Fruit fly (Drosophila melanogaster) whole organism, adult: Measurements from ENCODE around the gene CG10140.
A peak's percentile ranks its signal among the peaks of the same experiment; 100 is the strongest.

Experiments
- CG11617 ChIP-seq: fragments of 200-800 bp; sonication (Bioruptor generic); optimal IDR thresholded peaks from 2 replicates; lab custom pipeline; 2017; ENCODE audit warnings: mild to moderate bottlenecking, missing biosample characterization, missing genetic modification reagents, missing genetic modification characterization
- CG12768 ChIP-seq: fragments of 200-800 bp; sonication (Bioruptor generic); optimal IDR thresholded peaks from 2 replicates; lab custom pipeline; 2017; ENCODE audit warnings: missing biosample characterization, missing genetic modification characterization, mild to moderate bottlenecking, moderate library complexity, missing genetic modification reagents
- CG14711 ChIP-seq: fragments of 200-800 bp; sonication (Bioruptor generic); optimal IDR thresholded peaks from 2 replicates; lab custom pipeline; 2018; ENCODE audit warnings: missing biosample characterization, mild to moderate bottlenecking, missing genetic modification characterization, moderate library complexity
- CG1620 ChIP-seq: fragments of 200-800 bp; sonication (Bioruptor generic); optimal IDR thresholded peaks from 2 replicates; lab custom pipeline; 2016; ENCODE audit warnings: missing biosample characterization, missing genetic modification characterization
- CG5204 ChIP-seq: fragments of 200-800 bp; sonication (Bioruptor generic); optimal IDR thresholded peaks from 2 replicates; lab custom pipeline; 2016; ENCODE audit warnings: missing biosample characterization, missing genetic modification characterization
- CG7045 ChIP-seq: fragments of 200-800 bp; sonication (Bioruptor generic); optimal IDR thresholded peaks from 2 replicates; lab custom pipeline; 2017; ENCODE audit warnings: missing biosample characterization, mild to moderate bottlenecking, missing genetic modification characterization
- CG7101 ChIP-seq: fragments of 200-800 bp; sonication (Bioruptor generic); optimal IDR thresholded peaks from 2 replicates; lab custom pipeline; 2018; ENCODE audit warnings: missing biosample characterization, mild to moderate bottlenecking, missing genetic modification characterization, moderate library complexity
- Clk ChIP-seq: fragments of 200-800 bp; sonication (Bioruptor generic); optimal IDR thresholded peaks from 2 replicates; lab custom pipeline; 2017; ENCODE audit warnings: missing biosample characterization, missing genetic modification characterization
- Crg-1 ChIP-seq: fragments of 200-800 bp; sonication (Bioruptor generic); optimal IDR thresholded peaks from 2 replicates; lab custom pipeline; 2016; ENCODE audit warnings: missing biosample characterization, missing genetic modification characterization
- Hr96 ChIP-seq: fragments of 200-800 bp; sonication (Bioruptor generic); optimal IDR thresholded peaks from 2 replicates; lab custom pipeline; 2016; ENCODE audit warnings: missing biosample characterization, missing genetic modification characterization
- Mnt ChIP-seq: fragments of 200-800 bp; sonication (Bioruptor generic); optimal IDR thresholded peaks from 2 replicates; lab custom pipeline; 2016; ENCODE audit warnings: missing biosample characterization, mild to moderate bottlenecking, missing genetic modification characterization
- bab1 ChIP-seq: fragments of 200-800 bp; sonication (Bioruptor generic); optimal IDR thresholded peaks from 3 replicates; lab custom pipeline; 2019; ENCODE audit warnings: missing biosample characterization, mild to moderate bottlenecking, missing genetic modification characterization, moderate library complexity
- cic ChIP-seq: fragments of 200-800 bp; sonication (Bioruptor generic); optimal IDR thresholded peaks from 2 replicates; lab custom pipeline; 2017; ENCODE audit warnings: missing biosample characterization, mild to moderate bottlenecking, missing genetic modification characterization, moderate library complexity
- cnc ChIP-seq, 2 experiments: fragments of >200 bp; optimal IDR thresholded peaks; 2 replicates each; lab custom pipeline; 2017
- kay ChIP-seq: fragments of 200-800 bp; sonication (Bioruptor generic); peaks from one replicate; lab custom pipeline; 2016; ENCODE audit warnings: missing biosample characterization, missing genetic modification characterization, borderline replicate concordance
- ovo ChIP-seq: fragments of 200-800 bp; sonication (Bioruptor generic); optimal IDR thresholded peaks from 2 replicates; lab custom pipeline; 2016; ENCODE audit warnings: missing biosample characterization, missing genetic modification characterization
- pad ChIP-seq: fragments of 200-800 bp; sonication (Bioruptor generic); optimal IDR thresholded peaks from 3 replicates; lab custom pipeline; 2017; ENCODE audit warnings: missing biosample characterization, missing genetic modification characterization, mild to moderate bottlenecking, moderate library complexity, missing genetic modification reagents
- tj ChIP-seq: fragments of 200-800 bp; sonication (Bioruptor generic); optimal IDR thresholded peaks from 3 replicates; lab custom pipeline; 2017; ENCODE audit warnings: missing biosample characterization, mild to moderate bottlenecking, missing genetic modification characterization, moderate library complexity
- toe ChIP-seq: fragments of 200-800 bp; sonication (Bioruptor generic); optimal IDR thresholded peaks from 2 replicates; lab custom pipeline; 2016; ENCODE audit warnings: missing biosample characterization, missing genetic modification characterization

Gene CG10140

DNA sequence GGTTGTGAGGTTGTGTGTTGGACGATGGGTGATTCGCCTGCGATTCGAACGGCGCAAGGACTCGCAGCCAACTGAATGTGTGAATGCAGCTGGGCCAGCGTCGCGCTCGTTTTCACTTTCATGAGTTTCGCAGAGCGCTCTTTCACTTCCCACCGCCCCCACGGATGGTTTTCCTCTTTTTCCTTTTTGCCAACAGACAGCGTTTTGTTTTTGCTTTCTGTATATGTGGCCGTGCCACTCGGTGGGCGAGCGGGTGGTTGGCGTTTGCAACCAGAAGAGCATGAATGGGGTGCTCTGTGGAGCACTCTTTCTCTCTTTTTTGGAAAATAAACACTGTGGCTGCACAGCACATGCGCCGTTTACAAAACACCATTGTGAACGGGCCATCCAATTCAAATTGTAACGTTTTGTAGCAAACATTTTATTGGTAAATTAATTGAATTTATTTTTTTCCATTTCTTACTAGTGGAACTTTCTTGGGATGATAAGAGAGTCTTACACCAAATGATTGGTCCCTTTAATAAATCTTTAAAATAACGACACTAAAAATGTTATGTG, 5.0 kb downstream of the CG10140 start, which contains the start of gene CG10713:
Gene CG10713, minus strand, starts transcription at position 60 of the 558 bp plus-strand sequence.
- TF ChIP-seq Mnt (GFP tag; lab: Kevin White, UChicago) (no peak), ovo (GFP tag; lab: Kevin White, UChicago) (no peak), CG7045 (peak; percentile 11), tj (GFP tag; lab: Kevin White, UChicago) (no peak), CG7101 (tag; lab: Kevin White, UChicago) (no peak), pad (no peak)

DNA sequence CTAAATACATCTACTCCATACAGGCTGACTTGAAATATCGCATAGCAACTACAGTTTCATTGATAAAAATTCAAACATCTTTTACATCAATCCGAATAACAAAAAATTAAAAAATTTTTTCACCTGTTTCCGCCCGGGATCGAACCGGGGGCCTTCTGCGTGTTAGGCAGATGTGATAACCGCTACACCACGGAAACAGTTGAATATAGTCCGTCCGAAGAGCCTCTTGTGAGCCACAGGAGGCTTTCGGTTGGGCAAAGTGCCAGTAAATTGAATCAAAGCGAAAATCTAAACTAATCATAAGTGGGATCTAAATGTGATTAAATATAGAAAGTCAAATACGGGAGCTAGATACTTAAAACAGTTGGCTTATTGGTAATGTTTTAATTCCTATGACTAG, 6.7 kb downstream of the CG10140 start:
- TF ChIP-seq cnc (optimal IDR thresholded peaks at IDR 0.05; lab: Kevin White, UChicago) (no peak), cic (no peak)

- TF ChIP-seq CG11617 (no peak), kay (GFP tag; lab: Kevin White, UChicago) (no peak), pad (no peak), CG12768 (GFP tag; lab: Kevin White, UChicago) (no peak), CG7101 (tag; lab: Kevin White, UChicago) (no peak), Clk (GFP tag; lab: Kevin White, UChicago) (no peak), CG7045 (no peak), cnc (optimal IDR thresholded peaks at IDR 0.05; lab: Kevin White, UChicago) (no peak), bab1 (no peak)
Observed at dm6 chr3L:13432791-13433190, 7.5 kb downstream of the CG10140 start.

DNA sequence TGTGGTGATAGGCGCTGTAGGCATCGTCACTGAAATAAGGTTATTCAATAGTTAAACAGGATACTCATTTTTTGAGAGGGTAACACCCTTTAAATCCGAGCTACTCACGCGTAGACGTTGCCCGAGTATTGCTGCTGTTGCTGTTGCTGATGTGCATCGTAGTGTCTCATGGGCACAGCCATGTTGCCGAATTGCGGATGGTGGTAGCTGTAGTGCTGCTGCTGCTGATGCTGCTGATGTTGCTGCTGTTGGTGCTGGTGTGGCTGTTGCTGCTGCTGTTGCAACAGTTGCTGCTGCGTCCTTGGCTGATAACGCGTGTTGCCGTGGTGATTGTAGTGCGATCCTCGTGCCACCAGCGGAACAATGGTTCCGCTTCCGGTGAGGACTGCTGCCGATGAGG, 10.1 kb downstream of the CG10140 start:
- no peak for TF ChIP-seq CG1620 (GFP tag; lab: Kevin White, UChicago)
- no peak for TF ChIP-seq ovo (GFP tag; lab: Kevin White, UChicago)
- TF ChIP-seq CG14711 (tag; lab: Kevin White, UChicago), result no peak
- TF ChIP-seq CG5204, result no peak
- TF ChIP-seq Hr96 (GFP tag; lab: Kevin White, UChicago), result no peak
- no peak for TF ChIP-seq Mnt (GFP tag; lab: Kevin White, UChicago)
- no peak for TF ChIP-seq Clk (GFP tag; lab: Kevin White, UChicago)
- TF ChIP-seq bab1, result no peak
- TF ChIP-seq kay (GFP tag; lab: Kevin White, UChicago), result no peak
- no peak for TF ChIP-seq cnc (optimal IDR thresholded peaks at IDR 0.05; lab: Kevin White, UChicago)

DNA sequence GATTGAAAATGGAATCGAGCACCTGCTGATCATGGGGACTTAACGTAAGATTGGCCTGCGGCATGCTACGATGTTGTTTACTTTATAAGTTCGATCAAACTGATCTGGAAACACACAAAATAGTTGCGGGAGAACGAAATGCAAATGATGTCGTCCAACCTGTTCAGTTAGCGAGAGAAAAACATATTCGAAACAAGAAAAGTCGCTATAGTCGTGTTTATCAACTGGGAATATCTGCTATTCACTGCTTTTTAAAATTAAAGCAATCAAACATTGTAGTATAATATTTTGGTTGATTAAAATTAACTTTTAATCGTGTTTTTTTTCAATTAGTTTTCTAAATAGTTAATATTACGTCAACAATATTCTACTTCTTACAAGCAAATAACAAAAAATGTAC, 13.7 kb downstream of the CG10140 start, which contains the start of gene CG14105:
Gene CG14105, minus strand, starts transcription at position 101 of the 400 bp plus-strand sequence.
- TF ChIP-seq CG14711 (tag; lab: Kevin White, UChicago) (no peak), ovo (GFP tag; lab: Kevin White, UChicago) (no peak), CG1620 (GFP tag; lab: Kevin White, UChicago) (no peak), kay (GFP tag; lab: Kevin White, UChicago) (no peak), pad (no peak), toe (no peak)

DNA sequence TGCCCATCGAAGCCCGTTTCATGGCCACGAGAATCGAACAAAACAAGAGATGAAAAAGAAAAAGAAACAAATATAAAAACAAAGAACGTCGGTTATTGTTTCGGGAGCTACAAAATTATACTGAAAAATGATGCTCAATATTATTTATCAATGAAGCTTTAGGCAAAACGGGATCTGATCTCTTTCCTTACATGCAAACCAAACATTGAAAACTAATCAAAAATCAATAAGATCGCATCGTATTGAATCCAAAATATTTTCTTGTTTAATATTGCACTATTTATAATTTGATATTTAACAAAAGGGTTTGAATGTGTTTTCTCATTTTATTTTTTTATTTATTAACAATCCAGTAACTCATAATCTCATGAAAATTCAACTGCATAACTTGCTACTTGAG, 14.7 kb downstream of the CG10140 start, which contains the start of gene CG14106:
Gene CG14106, minus strand, starts transcription at position 101 of the 400 bp plus-strand sequence.
- TF ChIP-seq CG12768 (GFP tag; lab: Kevin White, UChicago) (no peak), toe (no peak), Crg-1 (no peak), tj (GFP tag; lab: Kevin White, UChicago) (no peak), CG5204 (no peak), pad (no peak), CG14711 (tag; lab: Kevin White, UChicago) (no peak), bab1 (no peak), CG11617 (no peak), cnc (optimal IDR thresholded peaks at IDR 0.05; lab: Kevin White, UChicago) (no peak), CG7101 (tag; lab: Kevin White, UChicago) (no peak)

dm6 chr3L:13424068-13424467, 16.2 kb downstream of the CG10140 start, which contains the start of gene CG33263:
TSS of gene CG33263 (minus strand) at chr3L:13424168.
- TF ChIP-seq CG1620 (GFP tag; lab: Kevin White, UChicago) (no peak), toe (no peak), CG5204 (no peak), ovo (GFP tag; lab: Kevin White, UChicago) (no peak), cic (no peak), CG7045 (no peak), CG12768 (GFP tag; lab: Kevin White, UChicago) (no peak)

DNA sequence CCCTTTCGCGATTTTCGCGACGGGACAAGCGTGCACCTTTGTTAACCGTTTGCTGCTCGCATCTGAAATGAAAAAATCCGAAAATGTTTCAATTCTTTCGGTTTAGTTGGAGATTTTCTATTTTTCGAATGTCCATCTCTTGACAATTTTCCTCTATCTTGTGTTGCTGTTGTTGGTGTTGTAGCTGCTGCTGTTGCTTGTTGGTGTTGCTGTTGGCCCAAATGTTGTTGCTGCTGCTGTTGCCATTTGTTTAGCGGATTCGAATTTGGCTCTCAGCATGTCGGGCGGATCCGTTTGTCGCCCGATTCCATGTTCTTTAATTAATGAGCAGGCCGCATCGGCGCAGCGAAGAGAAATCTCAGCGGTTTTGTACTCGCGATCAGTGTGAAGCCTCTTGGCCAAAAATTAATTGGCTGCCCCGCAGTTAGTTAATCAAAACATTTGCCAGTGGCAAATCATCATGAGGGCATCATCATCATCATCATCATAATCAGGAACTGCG, 17.9 kb downstream of the CG10140 start, which contains the start of gene CG32121:
Gene CG32121, minus strand, starts transcription at position 51 of the 502 bp plus-strand sequence.
- TF ChIP-seq pad, result no peak
- no peak for TF ChIP-seq CG12768 (GFP tag; lab: Kevin White, UChicago)
- no peak for TF ChIP-seq CG7045
- TF ChIP-seq cnc (optimal IDR thresholded peaks at IDR 0.05; lab: Kevin White, UChicago), result no peak
- TF ChIP-seq CG14711 (tag; lab: Kevin White, UChicago), result no peak
- TF ChIP-seq bab1, result no peak
